Worm (Caenorhabditis elegans) whole organism, early embryonic: ENCODE measurements around the gene K08C7.6.

Experiments used
- ama-1 ChIP-seq: fragments of 150-350 bp; optimal IDR thresholded peaks from 2 replicates; lab custom pipeline; 2014
- ceh-13 ChIP-seq: fragments of 200-800 bp; sonication (Bioruptor generic); optimal IDR thresholded peaks from 2 replicates; lab custom pipeline; 2018; ENCODE audit warnings: mild to moderate bottlenecking, missing genetic modification characterization, missing compliant biosample characterization
- flt-1 ChIP-seq: fragments of 200-800 bp; sonication (Bioruptor generic); IDR thresholded peaks from 2 replicates; pipeline ENCODE4 v1.3.6; 2022; ENCODE audit warnings: missing genetic modification characterization, missing compliant biosample characterization
- scrt-1 ChIP-seq: fragments of 200-800 bp; sonication (Bioruptor generic); IDR thresholded peaks from 2 replicates; pipeline ENCODE4 v1.3.6; 2022; ENCODE audit warnings: missing genetic modification characterization, missing compliant biosample characterization
- sea-1 ChIP-seq: fragments of 200-800 bp; sonication (Bioruptor generic); conservative IDR thresholded peaks from 2 replicates; pipeline ENCODE4 v1.3.6; 2022; ENCODE audit warnings: missing genetic modification characterization, missing compliant biosample characterization
- tbx-37 ChIP-seq: fragments of 200-800 bp; sonication (Bioruptor generic); conservative IDR thresholded peaks from 2 replicates; pipeline ENCODE4 v1.3.6; 2022; ENCODE audit warnings: missing genetic modification reagents, missing genetic modification characterization, missing compliant biosample characterization
- tra-4 ChIP-seq: sonication (generic microtip); optimal IDR thresholded peaks from 2 replicates; lab custom pipeline; 2017; ENCODE audit warnings: missing genetic modification characterization, missing compliant biosample characterization

DNA sequence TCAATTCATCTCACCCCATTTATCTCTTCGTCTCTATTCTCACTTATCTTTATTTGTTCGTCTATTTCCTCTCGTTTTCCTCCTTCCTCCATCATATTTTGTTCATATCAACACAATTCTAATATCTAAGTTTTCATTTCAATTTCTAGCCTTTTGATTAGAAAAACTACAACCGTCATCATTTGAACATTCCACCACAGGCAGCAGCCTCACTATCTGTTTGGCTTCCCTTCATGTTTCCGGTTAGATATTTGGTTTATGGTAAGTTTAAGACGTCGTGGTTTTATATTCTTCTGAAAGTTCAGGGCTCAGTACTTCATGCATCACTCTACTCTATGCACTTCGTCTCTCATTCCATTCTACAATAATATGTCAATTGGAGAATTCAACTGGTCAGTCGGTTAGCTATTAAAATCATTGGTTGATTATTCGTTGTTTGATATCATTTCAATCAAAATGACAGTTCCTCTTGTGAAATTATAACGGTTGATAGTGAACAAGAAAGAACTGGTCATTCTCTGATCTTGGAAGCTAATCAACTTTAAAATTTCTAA is 28.8 kb downstream of the K08C7.6 start, which contains the start of gene K08C7.1:
- TF ChIP-seq tbx-37 (GFP tag; lab: Robert Waterston, UW) (no peak), scrt-1 (GFP tag; lab: Robert Waterston, UW) (no peak), ama-1 (lab: Kevin White, UChicago) (no peak), ceh-13 (GFP tag; lab: Kevin White, UChicago) (no peak), tra-4 (tag; lab: Kevin White, UChicago) (no peak), flt-1 (GFP tag; lab: Robert Waterston, UW) (no peak), sea-1 (GFP tag; lab: Robert Waterston, UW) (no peak)
